Worm (Caenorhabditis elegans): ENCODE results near the gene srt-18.

srt-18 gene

ce11 chrV:8985740-8986139, 29.7 kb downstream of the srt-18 start, which contains the start of gene str-85:
Gene str-85, minus strand, starts transcription at chrV:8985840.
- TF ChIP-seq alr-1 (tag; optimal IDR thresholded peaks at IDR 0.05; ENCODE audit: borderline replicate concordance) (no peak), lin-15B (tag; optimal IDR thresholded peaks at IDR 0.05) (no peak), mep-1 (tag; optimal IDR thresholded peaks at IDR 0.05) (no peak), fkh-8 (tag; optimal IDR thresholded peaks at IDR 0.05) (no peak)

ce11 chrV:8984783-8985182, 30.7 kb downstream of the srt-18 start:
- TF ChIP-seq efl-1 (optimal IDR thresholded peaks at IDR 0.05) (no peak), efl-1 (GFP tag; optimal IDR thresholded peaks at IDR 0.05 in 1 of 2) (peak in 1 of 2 experiments; percentile 92), nhr-11 (tag; optimal IDR thresholded peaks at IDR 0.05) (no peak)

- no peak for TF ChIP-seq C16A3.4 (tag; optimal IDR thresholded peaks at IDR 0.05)
- TF ChIP-seq sptf-1 (tag; optimal IDR thresholded peaks at IDR 0.05), result no peak
Measured at ce11 chrV:8983604-8984003, 31.8 kb downstream of the srt-18 start, which contains the start of gene str-86. Gene str-86, minus strand, starts transcription at chrV:8983704.

ce11 chrV:8980845-8981244, 34.6 kb downstream of the srt-18 start, which contains the start of gene str-84:
Gene str-84, minus strand, starts transcription at chrV:8980945.
- no peak for TF ChIP-seq swsn-7 (tag; optimal IDR thresholded peaks at IDR 0.05)
- TF ChIP-seq ceh-8 (GFP tag; optimal IDR thresholded peaks at IDR 0.05), result peak; percentile 83

- no peak for TF ChIP-seq fkh-4 (tag; optimal IDR thresholded peaks at IDR 0.05; ENCODE audit: borderline replicate concordance)
- no peak for TF ChIP-seq efl-1 (optimal IDR thresholded peaks at IDR 0.05)
- TF ChIP-seq efl-1 (GFP tag; optimal IDR thresholded peaks at IDR 0.05 in 1 of 2), result peak in 1 of 2 experiments; percentile 62
Measured at ce11 chrV:8977895-8978294, 37.5 kb downstream of the srt-18 start.

- peak; percentile 3 for TF ChIP-seq nhr-71 (tag; optimal IDR thresholded peaks at IDR 0.05)
- TF ChIP-seq fos-1 (tag; optimal IDR thresholded peaks at IDR 0.05), result no peak
- TF ChIP-seq sup-37 (GFP tag; optimal IDR thresholded peaks at IDR 0.05), result no peak
- peak; percentile 2 for TF ChIP-seq jun-1 (tag; optimal IDR thresholded peaks at IDR 0.05)
- no peak for TF ChIP-seq ztf-11 (tag; optimal IDR thresholded peaks at IDR 0.05)
- peak; percentile 40 for TF ChIP-seq blmp-1 (tag; optimal IDR thresholded peaks at IDR 0.05)
- TF ChIP-seq nhr-47 (tag; optimal IDR thresholded peaks at IDR 0.05), result no peak
- TF ChIP-seq hlh-17 (GFP tag; optimal IDR thresholded peaks at IDR 0.05; ENCODE audit: borderline replicate concordance), result no peak
- TF ChIP-seq mep-1 (tag; optimal IDR thresholded peaks at IDR 0.05), result peak; percentile 7
- no peak for TF ChIP-seq ceh-82 (tag; optimal IDR thresholded peaks at IDR 0.05)
- TF ChIP-seq nhr-90 (tag; optimal IDR thresholded peaks at IDR 0.05; ENCODE audit: poor library complexity), result no peak
- TF ChIP-seq C34B4.2 (tag; optimal IDR thresholded peaks at IDR 0.05), result no peak
- TF ChIP-seq elt-2 (tag; optimal IDR thresholded peaks at IDR 0.05), result peak; percentile 18
- TF ChIP-seq lin-39 (tag; optimal IDR thresholded peaks at IDR 0.05), result no peak
- TF ChIP-seq unc-98 (GFP tag; IDR thresholded peaks at IDR 0.05), result no peak
- TF ChIP-seq hpl-2 (GFP tag; optimal IDR thresholded peaks at IDR 0.05), result no peak
- no peak for TF ChIP-seq aha-1 (tag; optimal IDR thresholded peaks at IDR 0.05)
- TF ChIP-seq C04F5.9 (tag; optimal IDR thresholded peaks at IDR 0.05), result no peak
Measured at ce11 chrV:8974889-8975422, 40.5 kb downstream of the srt-18 start, which contains the start of gene nhr-143. Gene nhr-143, minus strand, starts transcription at chrV:8974939.

ce11 chrV:8972271-8972670, 43.2 kb downstream of the srt-18 start, which contains the start of gene nhr-195:
Gene nhr-195, minus strand, starts transcription at chrV:8972371.
- TF ChIP-seq fkh-4 (tag; optimal IDR thresholded peaks at IDR 0.05; ENCODE audit: borderline replicate concordance), result no peak
- no peak for TF ChIP-seq lin-39 (tag; optimal IDR thresholded peaks at IDR 0.05)
- no peak for TF ChIP-seq efl-1 (optimal IDR thresholded peaks at IDR 0.05)
- TF ChIP-seq efl-1 (GFP tag; optimal IDR thresholded peaks at IDR 0.05 in 1 of 2), result no peak
- TF ChIP-seq fos-1 (tag; optimal IDR thresholded peaks at IDR 0.05), result no peak
- TF ChIP-seq rnt-1 (tag; optimal IDR thresholded peaks at IDR 0.05), result no peak
- TF ChIP-seq hlh-4 (tag; optimal IDR thresholded peaks at IDR 0.05), result no peak
- no peak for TF ChIP-seq sptf-1 (tag; optimal IDR thresholded peaks at IDR 0.05)
- no peak for TF ChIP-seq lir-3 (tag; optimal IDR thresholded peaks at IDR 0.05; ENCODE audit: poor library complexity)
- TF ChIP-seq nhr-76 (tag; optimal IDR thresholded peaks at IDR 0.05), result no peak
- no peak for TF ChIP-seq skn-1 (tag; optimal IDR thresholded peaks at IDR 0.05)
- no peak for TF ChIP-seq nhr-28 (tag; optimal IDR thresholded peaks at IDR 0.05)
